Worm (Caenorhabditis elegans) whole organism, L4 larva: ENCODE measurements around the gene bgnt-1.1.

ENCODE experiments used
- F26F4.8 ChIP-seq: fragments of 200-800 bp; sonication (Bioruptor generic); conservative IDR thresholded peaks from 2 replicates; pipeline ENCODE4 v1.3.6; 2022; ENCODE audit warnings: missing genetic modification characterization, missing compliant biosample characterization
- F37D6.2 ChIP-seq: sonication (generic microtip); optimal IDR thresholded peaks from 2 replicates; lab custom pipeline; 2016; ENCODE audit warnings: mild to moderate bottlenecking, missing genetic modification characterization, missing compliant biosample characterization
- F44E2.7 ChIP-seq: fragments of 200-800 bp; sonication (Bioruptor generic); IDR thresholded peaks from 2 replicates; pipeline ENCODE4 v2.1.2; 2022; ENCODE audit warnings: missing genetic modification characterization, missing compliant biosample characterization
- Y5F2A.4 ChIP-seq: fragments of 200-800 bp; sonication (Bioruptor generic); optimal IDR thresholded peaks from 2 replicates; lab custom pipeline; 2018; ENCODE audit warnings: mild to moderate bottlenecking, missing genetic modification characterization, missing compliant biosample characterization
- ZK337.2 ChIP-seq: fragments of 200-800 bp; sonication (Bioruptor generic); IDR thresholded peaks from 2 replicates; pipeline ENCODE4 v1.3.6; 2022; ENCODE audit warnings: missing genetic modification reagents, missing genetic modification characterization, missing compliant biosample characterization
- ZK546.5 ChIP-seq, 2 experiments: sonication (generic microtip); optimal IDR thresholded peaks; 2 replicates each; lab custom pipeline; 2017; ENCODE audit warnings: missing biosample characterization in 2 of 2, missing genetic modification characterization in 2 of 2
- aly-2 ChIP-seq: sonication (generic microtip); optimal IDR thresholded peaks from 2 replicates; lab custom pipeline; 2018; ENCODE audit warnings: missing biosample characterization, missing genetic modification characterization
- arid-1 ChIP-seq: fragments of 200-800 bp; sonication (Bioruptor generic); conservative IDR thresholded peaks from 2 replicates; pipeline ENCODE4 v1.3.6; 2022; ENCODE audit warnings: missing genetic modification reagents, missing genetic modification characterization, missing compliant biosample characterization
- attf-4 ChIP-seq: sonication (generic microtip); optimal IDR thresholded peaks from 3 replicates; lab custom pipeline; 2017; ENCODE audit warnings: missing biosample characterization, missing genetic modification characterization
- ceh-28 ChIP-seq: fragments of 150-350 bp; optimal IDR thresholded peaks from 2 replicates; lab custom pipeline; 2014; ENCODE audit warnings: missing biosample characterization, missing genetic modification reagents, missing genetic modification characterization
- ceh-32 ChIP-seq: sonication (generic microtip); optimal IDR thresholded peaks from 2 replicates; lab custom pipeline; 2016; ENCODE audit warnings: mild to moderate bottlenecking, missing genetic modification characterization, missing compliant biosample characterization; ENCODE audit not compliant: poor library complexity
- ceh-44 ChIP-seq: fragments of 200-800 bp; sonication (Bioruptor generic); IDR thresholded peaks from 2 replicates; pipeline ENCODE4 v1.3.6; 2022; ENCODE audit warnings: missing genetic modification reagents, missing genetic modification characterization, missing compliant biosample characterization
- ceh-82 ChIP-seq: sonication (generic microtip); optimal IDR thresholded peaks from 2 replicates; lab custom pipeline; 2017; ENCODE audit warnings: missing biosample characterization, missing genetic modification characterization
- cey-2 ChIP-seq: sonication (generic microtip); optimal IDR thresholded peaks from 3 replicates; lab custom pipeline; 2017; ENCODE audit warnings: missing genetic modification characterization, mild to moderate bottlenecking, missing compliant biosample characterization, antibody characterized with exemption, borderline replicate concordance; ENCODE audit not compliant: insufficient read depth
- daf-19 ChIP-seq: fragments of 200-800 bp; sonication (Bioruptor generic); conservative IDR thresholded peaks from 2 replicates; pipeline ENCODE4 v1.3.6; 2022; ENCODE audit warnings: missing genetic modification characterization, missing compliant biosample characterization
- daf-8 ChIP-seq: fragments of 200-800 bp; sonication (Bioruptor generic); IDR thresholded peaks from 2 replicates; pipeline ENCODE4 v1.3.6; 2022; ENCODE audit warnings: missing genetic modification characterization, missing compliant biosample characterization
- dmd-8 ChIP-seq: fragments of 200-800 bp; sonication (Bioruptor generic); IDR thresholded peaks from 2 replicates; pipeline ENCODE4 v1.3.6; 2022; ENCODE audit warnings: missing genetic modification characterization, missing compliant biosample characterization
- dmd-9 ChIP-seq: fragments of 200-800 bp; sonication (Bioruptor generic); IDR thresholded peaks from 2 replicates; pipeline ENCODE4 v1.3.6; 2022; ENCODE audit warnings: missing genetic modification reagents, missing genetic modification characterization, missing compliant biosample characterization
- dpl-1 ChIP-seq: fragments of 150-350 bp; optimal IDR thresholded peaks from 2 replicates; lab custom pipeline; 2014; ENCODE audit warnings: missing biosample characterization, missing genetic modification reagents, missing genetic modification characterization
- hif-1 ChIP-seq, 2 experiments: sonication (generic microtip); optimal IDR thresholded peaks; 2 replicates each; lab custom pipeline; 2016 to 2017; ENCODE audit warnings: missing compliant biosample characterization in 2 of 2, missing genetic modification characterization in 2 of 2, missing genetic modification reagents in 2 of 2, missing genotype in 2 of 2, mild to moderate bottlenecking in 1 of 2
- hlh-11 ChIP-seq: fragments of 200-800 bp; sonication (Bioruptor generic); optimal IDR thresholded peaks from 2 replicates; lab custom pipeline; 2018; ENCODE audit warnings: mild to moderate bottlenecking, missing genetic modification characterization, missing compliant biosample characterization
- hlh-30 ChIP-seq: sonication (generic microtip); optimal IDR thresholded peaks from 2 replicates; lab custom pipeline; 2017; ENCODE audit warnings: antibody characterized with exemption, mild to moderate bottlenecking, missing genetic modification characterization, missing compliant biosample characterization; ENCODE audit not compliant: insufficient read depth
- lim-7 ChIP-seq: fragments of 200-800 bp; sonication (Bioruptor generic); IDR thresholded peaks from 2 replicates; pipeline ENCODE4 v1.3.6; 2022; ENCODE audit warnings: missing genetic modification characterization, missing compliant biosample characterization
- lin-1 ChIP-seq: fragments of 200-800 bp; sonication (Bioruptor generic); IDR thresholded peaks from 2 replicates; pipeline ENCODE4 v1.3.6; 2022; ENCODE audit warnings: missing genetic modification reagents, missing genetic modification characterization, missing compliant biosample characterization
- lin-13 ChIP-seq: fragments of 150-350 bp; optimal IDR thresholded peaks from 2 replicates; lab custom pipeline; 2014; ENCODE audit warnings: missing biosample characterization, missing genetic modification reagents, missing genetic modification characterization
- lsy-2 ChIP-seq, 2 experiments: fragments of 150-350 bp in 1 of 2; sonication (generic microtip) in 1 of 2; optimal IDR thresholded peaks; 2 replicates each; lab custom pipeline; 2014 to 2017; ENCODE audit warnings: missing biosample characterization in 2 of 2, missing genetic modification characterization in 2 of 2
- madf-5 ChIP-seq, 2 experiments: fragments of 200-800 bp; sonication (Bioruptor generic); IDR thresholded peaks; 2 replicates each; pipeline ENCODE4 v1.3.6; 2022; ENCODE audit warnings: missing compliant biosample characterization in 2 of 2, missing genetic modification characterization in 2 of 2
- mdl-1 ChIP-seq, 2 experiments: fragments of 150-350 bp in 1 of 2; sonication (generic microtip) in 1 of 2; optimal IDR thresholded peaks; 2 replicates each; lab custom pipeline; 2014 to 2017; ENCODE audit warnings: missing biosample characterization in 2 of 2, missing genetic modification characterization in 2 of 2
- mxl-2 ChIP-seq: fragments of 200-800 bp; sonication (Bioruptor generic); conservative IDR thresholded peaks from 2 replicates; pipeline ENCODE4 v1.3.6; 2022; ENCODE audit warnings: missing genetic modification reagents, missing genetic modification characterization, missing compliant biosample characterization
- mxl-3 ChIP-seq: fragments of 200-800 bp; sonication (Bioruptor generic); optimal IDR thresholded peaks from 2 replicates; lab custom pipeline; 2018; ENCODE audit warnings: mild to moderate bottlenecking, missing genetic modification characterization, missing compliant biosample characterization
- nhr-10 ChIP-seq: fragments of 150-350 bp; optimal IDR thresholded peaks from 2 replicates; lab custom pipeline; 2014; ENCODE audit warnings: missing biosample characterization, missing genetic modification characterization
- nhr-102 ChIP-seq: sonication (generic microtip); optimal IDR thresholded peaks from 2 replicates; lab custom pipeline; 2016; ENCODE audit warnings: mild to moderate bottlenecking, missing genetic modification characterization, moderate library complexity, missing compliant biosample characterization
- nhr-111 ChIP-seq: fragments of 200-800 bp; sonication (Bioruptor generic); optimal IDR thresholded peaks from 2 replicates; lab custom pipeline; 2018; ENCODE audit warnings: mild to moderate bottlenecking, missing genetic modification characterization, missing compliant biosample characterization
- nhr-237 ChIP-seq: sonication (generic microtip); optimal IDR thresholded peaks from 2 replicates; lab custom pipeline; 2017; ENCODE audit warnings: missing biosample characterization, missing genetic modification characterization
- nhr-28 ChIP-seq: fragments of 150-350 bp; optimal IDR thresholded peaks from 2 replicates; lab custom pipeline; 2014; ENCODE audit warnings: missing biosample characterization, missing genetic modification characterization
- nhr-6 ChIP-seq: fragments of 150-350 bp; optimal IDR thresholded peaks from 2 replicates; lab custom pipeline; 2014; ENCODE audit warnings: missing biosample characterization, missing genetic modification characterization
- nhr-77 ChIP-seq: fragments of 150-350 bp; optimal IDR thresholded peaks from 2 replicates; lab custom pipeline; 2014; ENCODE audit warnings: missing biosample characterization, missing genetic modification characterization
- pqm-1 ChIP-seq: sonication (generic microtip); optimal IDR thresholded peaks from 2 replicates; lab custom pipeline; 2017; ENCODE audit warnings: missing biosample characterization, missing genetic modification characterization
- saeg-2 ChIP-seq: fragments of 200-800 bp; sonication (Bioruptor generic); IDR thresholded peaks from 2 replicates; pipeline ENCODE4 v1.3.6; 2022; ENCODE audit warnings: missing genetic modification reagents, missing genetic modification characterization, missing compliant biosample characterization
- sdz-12 ChIP-seq: fragments of 200-800 bp; sonication (Bioruptor generic); optimal IDR thresholded peaks from 2 replicates; lab custom pipeline; 2018; ENCODE audit warnings: mild to moderate bottlenecking, missing genetic modification characterization, missing compliant biosample characterization
- set-16 ChIP-seq: fragments of 200-800 bp; sonication (Bioruptor generic); IDR thresholded peaks from 2 replicates; pipeline ENCODE4 v1.3.6; 2022; ENCODE audit warnings: missing genetic modification reagents, missing genetic modification characterization, missing compliant biosample characterization
- snpc-1.2 ChIP-seq: fragments of 200-800 bp; sonication (Bioruptor generic); IDR thresholded peaks from 2 replicates; pipeline ENCODE4 v1.3.6; 2022; ENCODE audit warnings: missing genetic modification reagents, missing genetic modification characterization, missing compliant biosample characterization
- spr-1 ChIP-seq: sonication (generic microtip); optimal IDR thresholded peaks from 2 replicates; lab custom pipeline; 2016; ENCODE audit warnings: mild to moderate bottlenecking, missing genetic modification characterization, missing compliant biosample characterization
- spr-3 ChIP-seq: fragments of 200-800 bp; sonication (Bioruptor generic); optimal IDR thresholded peaks from 2 replicates; lab custom pipeline; 2018; ENCODE audit warnings: mild to moderate bottlenecking, missing genetic modification characterization, missing compliant biosample characterization
- tag-97 ChIP-seq: fragments of 200-800 bp; sonication (Bioruptor generic); IDR thresholded peaks from 2 replicates; pipeline ENCODE4 v1.3.6; 2022; ENCODE audit warnings: missing genetic modification characterization, missing compliant biosample characterization
- tra-1 ChIP-seq: fragments of 200-800 bp; sonication (Bioruptor generic); IDR thresholded peaks from 2 replicates; pipeline ENCODE4 v1.3.6; 2022; ENCODE audit warnings: missing genetic modification reagents, missing genetic modification characterization, missing compliant biosample characterization
- unc-130 ChIP-seq: sonication (generic microtip); optimal IDR thresholded peaks from 2 replicates; lab custom pipeline; 2016; ENCODE audit warnings: missing genetic modification reagents, missing genetic modification characterization, missing compliant biosample characterization
- unc-39 ChIP-seq: sonication (generic microtip); optimal IDR thresholded peaks from 2 replicates; lab custom pipeline; 2017; ENCODE audit warnings: missing biosample characterization, missing genetic modification characterization
- zag-1 ChIP-seq: fragments of 150-350 bp; optimal IDR thresholded peaks from 2 replicates; lab custom pipeline; 2014; ENCODE audit warnings: missing biosample characterization, missing genetic modification characterization
- zfp-3 ChIP-seq: fragments of 200-800 bp; sonication (Bioruptor generic); conservative IDR thresholded peaks from 2 replicates; pipeline ENCODE4 v1.3.6; 2022; ENCODE audit warnings: missing genetic modification reagents, missing genetic modification characterization, missing compliant biosample characterization
- ztf-11 ChIP-seq: fragments of 150-350 bp; optimal IDR thresholded peaks from 2 replicates; lab custom pipeline; 2014; ENCODE audit warnings: missing biosample characterization, missing genetic modification characterization
- ztf-7 ChIP-seq: fragments of 150-350 bp; optimal IDR thresholded peaks from 2 replicates; lab custom pipeline; 2014; ENCODE audit warnings: missing biosample characterization, missing genetic modification characterization

bgnt-1.1 gene

DNA sequence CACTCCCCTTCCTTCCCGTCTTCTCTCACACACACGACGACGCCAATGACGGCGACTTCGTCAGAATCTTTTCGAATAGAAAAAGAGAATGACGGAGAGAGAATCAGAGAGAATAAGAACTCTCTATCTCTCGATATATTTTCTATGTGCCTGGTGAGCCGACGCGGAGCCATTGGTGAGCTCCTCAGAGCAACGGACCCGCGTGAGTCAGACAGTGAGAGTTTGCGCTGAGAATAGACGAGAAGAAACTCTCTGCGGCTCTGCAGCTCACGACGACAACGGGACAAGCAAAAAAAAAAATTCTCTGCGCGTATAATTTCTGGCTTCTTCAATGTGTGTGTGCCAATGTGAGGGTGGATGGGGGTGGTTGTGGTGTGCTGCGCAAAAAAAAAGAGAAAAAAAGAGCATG is 27.4 kb downstream of the bgnt-1.1 start:
- TF ChIP-seq lin-1 (no peak), set-16 (GFP tag; lab: Robert Waterston, UW) (peak; percentile 69), snpc-1.2 (GFP tag; lab: Robert Waterston, UW) (no peak), nhr-10 (tag; lab: Kevin White, UChicago) (no peak), F37D6.2 (tag; lab: Kevin White, UChicago) (peak; percentile 41), mxl-3 (peak; percentile 12), tag-97 (GFP tag; lab: Robert Waterston, UW) (no peak), lim-7 (GFP tag; lab: Robert Waterston, UW) (no peak), Y5F2A.4 (GFP tag; lab: Kevin White, UChicago) (no peak), arid-1 (no peak), dmd-8 (GFP tag; lab: Robert Waterston, UW) (no peak), hlh-30 (tag; lab: Kevin White, UChicago) (peak; percentile 50), zfp-3 (GFP tag; lab: Robert Waterston, UW) (no peak), ZK337.2 (GFP tag; lab: Robert Waterston, UW) (peak; percentile 100), lin-13 (GFP tag; lab: Kevin White, UChicago) (no peak), saeg-2 (no peak), nhr-111 (GFP tag; lab: Kevin White, UChicago) (no peak), madf-5 (GFP tag; IDR thresholded peaks at IDR 0.05; lab: Robert Waterston, UW) (no peak), mxl-2 (0 out of 2 replicates have a peak, but pooled peaks have one; percentile 4), ztf-7 (no peak), ZK546.5 (tag; optimal IDR thresholded peaks at IDR 0.05; lab: Kevin White, UChicago) (no peak), spr-1 (tag; lab: Kevin White, UChicago) (no peak), nhr-77 (tag; lab: Kevin White, UChicago) (peak; percentile 2), sdz-12 (GFP tag; lab: Kevin White, UChicago) (no peak), pqm-1 (no peak), ceh-32 (tag; lab: Kevin White, UChicago) (no peak), attf-4 (no peak), dpl-1 (no peak), nhr-28 (tag; lab: Kevin White, UChicago) (no peak), nhr-237 (tag; lab: Kevin White, UChicago) (no peak), unc-39 (tag; lab: Kevin White, UChicago) (no peak), ceh-82 (tag; lab: Kevin White, UChicago) (no peak), unc-130 (GFP tag; lab: Kevin White, UChicago) (no peak), dmd-9 (GFP tag; lab: Robert Waterston, UW) (no peak), F26F4.8 (GFP tag; lab: Robert Waterston, UW) (no peak), hlh-11 (tag; lab: Kevin White, UChicago) (peak; percentile 27), spr-3 (no peak), ceh-28 (no peak), tra-1 (GFP tag; lab: Robert Waterston, UW) (peak; percentile 48; the same call in 1 of the 2 replicates), hif-1 (tag; optimal IDR thresholded peaks at IDR 0.05; lab: Kevin White, UChicago) (peak in 1 of 2 experiments; percentile 48), daf-19 (no peak), cey-2 (no peak), nhr-102 (tag; lab: Kevin White, UChicago) (no peak), ceh-44 (no peak), daf-8 (GFP tag; lab: Robert Waterston, UW) (no peak), mdl-1 (tag; optimal IDR thresholded peaks at IDR 0.05; lab: Kevin White, UChicago) (peak in 1 of 2 experiments; percentile 54), ztf-11 (tag; lab: Kevin White, UChicago) (no peak), F44E2.7 (GFP tag; lab: Robert Waterston, UW) (no peak), lsy-2 (tag; optimal IDR thresholded peaks at IDR 0.05; lab: Kevin White, UChicago) (peak; percentile 63 to 65), nhr-6 (tag; lab: Kevin White, UChicago) (no peak), zag-1 (tag; lab: Kevin White, UChicago) (no peak), aly-2 (tag; lab: Kevin White, UChicago) (no peak)
